Worm (Caenorhabditis elegans) whole organism, mixed stage, embryonic: ENCODE data around the gene cdk-1.

Experiments used
- M03D4.4 ChIP-seq: sonication (generic microtip); optimal IDR thresholded peaks from 2 replicates; lab custom pipeline; 2017; ENCODE audit warnings: mild to moderate bottlenecking, missing genetic modification characterization, missing compliant biosample characterization
- bed-3 ChIP-seq: fragments of 200-800 bp; sonication (Bioruptor generic); optimal IDR thresholded peaks from 3 replicates; lab custom pipeline; 2018; ENCODE audit warnings: mild to moderate bottlenecking, missing genetic modification characterization, moderate library complexity, missing compliant biosample characterization
- blmp-1 ChIP-seq: fragments of 150-350 bp; optimal IDR thresholded peaks from 2 replicates; lab custom pipeline; 2014; ENCODE audit warnings: missing biosample characterization, missing genetic modification characterization
- ceh-43 ChIP-seq: fragments of 200-800 bp; sonication (Bioruptor generic); optimal IDR thresholded peaks from 2 replicates; lab custom pipeline; 2018; ENCODE audit warnings: mild to moderate bottlenecking, missing genetic modification characterization, moderate library complexity, missing compliant biosample characterization
- ceh-83 ChIP-seq: fragments of 200-800 bp; sonication (Bioruptor generic); optimal IDR thresholded peaks from 2 replicates; lab custom pipeline; 2018; ENCODE audit warnings: mild to moderate bottlenecking, missing genetic modification characterization, missing compliant biosample characterization
- ces-1 ChIP-seq: fragments of 150-350 bp; optimal IDR thresholded peaks from 2 replicates; lab custom pipeline; 2014; ENCODE audit warnings: missing biosample characterization, missing genetic modification reagents, missing genetic modification characterization
- drap-1 ChIP-seq: fragments of 200-800 bp; sonication (Bioruptor generic); optimal IDR thresholded peaks from 3 replicates; lab custom pipeline; 2018; ENCODE audit warnings: mild to moderate bottlenecking, missing genetic modification characterization, missing compliant biosample characterization
- elt-1 ChIP-seq: sonication (generic microtip); optimal IDR thresholded peaks from 2 replicates; lab custom pipeline; 2017; ENCODE audit warnings: missing genetic modification characterization, mild to moderate bottlenecking, missing compliant biosample characterization, antibody characterized with exemption, moderate library complexity, borderline replicate concordance; ENCODE audit not compliant: insufficient read depth
- elt-3 ChIP-seq: fragments of 150-350 bp; optimal IDR thresholded peaks from 2 replicates; lab custom pipeline; 2014; ENCODE audit warnings: missing biosample characterization, missing genetic modification characterization
- ham-2 ChIP-seq: fragments of 200-800 bp; sonication (Bioruptor generic); optimal IDR thresholded peaks from 2 replicates; lab custom pipeline; 2018; ENCODE audit warnings: mild to moderate bottlenecking, missing genetic modification characterization, missing compliant biosample characterization
- hlh-1 ChIP-seq: fragments of 150-350 bp; optimal IDR thresholded peaks from 2 replicates; lab custom pipeline; 2014; ENCODE audit warnings: missing biosample characterization, missing genetic modification reagents, missing genetic modification characterization
- lin-13 ChIP-seq: fragments of 150-350 bp; optimal IDR thresholded peaks from 2 replicates; lab custom pipeline; 2014; ENCODE audit warnings: missing biosample characterization, missing genetic modification characterization
- lin-32 ChIP-seq: fragments of 200-800 bp; sonication (Bioruptor generic); optimal IDR thresholded peaks from 2 replicates; lab custom pipeline; 2018; ENCODE audit warnings: mild to moderate bottlenecking, missing genetic modification characterization, missing compliant biosample characterization
- mab-5 ChIP-seq: fragments of 150-350 bp; optimal IDR thresholded peaks from 2 replicates; lab custom pipeline; 2014; ENCODE audit warnings: missing biosample characterization, missing genetic modification characterization
- mep-1 ChIP-seq: fragments of 150-350 bp; optimal IDR thresholded peaks from 2 replicates; lab custom pipeline; 2017; ENCODE audit warnings: missing biosample characterization, missing genetic modification reagents, missing genetic modification characterization, inconsistent platforms
- mls-2 ChIP-seq: sonication (generic microtip); optimal IDR thresholded peaks from 2 replicates; lab custom pipeline; 2016; ENCODE audit warnings: mild to moderate bottlenecking, missing genetic modification characterization, moderate library complexity, missing compliant biosample characterization
- nhr-237 ChIP-seq: fragments of 150-350 bp; optimal IDR thresholded peaks from 2 replicates; lab custom pipeline; 2014; ENCODE audit warnings: missing biosample characterization, missing genetic modification characterization
- nhr-28 ChIP-seq: fragments of 150-350 bp; optimal IDR thresholded peaks from 2 replicates; lab custom pipeline; 2014; ENCODE audit warnings: missing biosample characterization, missing genetic modification characterization
- nhr-76 ChIP-seq: sonication (generic microtip); optimal IDR thresholded peaks from 2 replicates; lab custom pipeline; 2017; ENCODE audit warnings: missing biosample characterization, missing genetic modification characterization
- sem-2 ChIP-seq: fragments of 200-800 bp; sonication (Bioruptor generic); optimal IDR thresholded peaks from 2 replicates; lab custom pipeline; 2018; ENCODE audit warnings: mild to moderate bottlenecking, missing genetic modification characterization, missing compliant biosample characterization
- snpc-4 ChIP-seq: fragments of 150-350 bp; optimal IDR thresholded peaks from 2 replicates; lab custom pipeline; 2014; ENCODE audit warnings: missing biosample characterization, missing genetic modification characterization
- sptf-1 ChIP-seq: sonication (generic microtip); optimal IDR thresholded peaks from 2 replicates; lab custom pipeline; 2017; ENCODE audit warnings: mild to moderate bottlenecking, missing genetic modification characterization, moderate library complexity, missing compliant biosample characterization
- tbx-8 ChIP-seq: fragments of 200-800 bp; sonication (Bioruptor generic); optimal IDR thresholded peaks from 2 replicates; lab custom pipeline; 2018; ENCODE audit warnings: mild to moderate bottlenecking, missing genetic modification characterization, moderate library complexity, missing compliant biosample characterization
- unc-120 ChIP-seq: sonication (generic microtip); optimal IDR thresholded peaks from 2 replicates; lab custom pipeline; 2017; ENCODE audit warnings: missing genetic modification characterization, missing compliant biosample characterization; ENCODE audit not compliant: poor library complexity, severe bottlenecking
- unc-62 ChIP-seq: fragments of 150-350 bp; optimal IDR thresholded peaks from 2 replicates; lab custom pipeline; 2014; ENCODE audit warnings: missing biosample characterization, missing genetic modification reagents, missing genetic modification characterization
- zip-8 ChIP-seq: fragments of 150-350 bp; optimal IDR thresholded peaks from 2 replicates; lab custom pipeline; 2014; ENCODE audit warnings: missing biosample characterization, missing genetic modification characterization
- ztf-11 ChIP-seq: fragments of 150-350 bp; optimal IDR thresholded peaks from 2 replicates; lab custom pipeline; 2014; ENCODE audit warnings: missing biosample characterization, missing genetic modification characterization

The cdk-1 gene

DNA sequence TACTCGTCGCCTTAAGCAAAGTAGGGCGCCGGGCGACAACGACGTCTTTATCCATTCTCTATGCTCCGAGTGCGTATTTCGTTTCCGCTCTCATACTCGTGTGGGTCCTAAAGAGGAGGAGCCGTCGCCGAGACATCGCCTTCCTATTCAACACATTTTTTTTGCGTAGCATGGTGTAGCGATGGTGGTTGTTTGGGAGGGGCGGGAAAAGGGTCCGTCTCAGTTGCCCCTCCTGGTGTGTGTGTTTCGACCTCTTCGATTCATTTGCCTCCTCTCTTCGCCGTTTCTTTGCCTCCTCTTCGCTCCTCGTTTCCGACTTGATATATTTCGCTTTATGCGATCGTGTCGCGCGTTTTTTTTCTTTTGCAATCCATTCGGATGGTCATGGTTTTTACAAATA is 45.5 kb upstream of the cdk-1 start:
- TF ChIP-seq ceh-43 (GFP tag; lab: Kevin White, UChicago) = no peak
- peak; percentile 9 for TF ChIP-seq unc-120 (tag; lab: Kevin White, UChicago)
- TF ChIP-seq lin-32 (GFP tag; lab: Kevin White, UChicago) = no peak
- TF ChIP-seq bed-3 (GFP tag; lab: Kevin White, UChicago) = no peak

ce11 chrIII:9702665-9703252 is 44.5 kb upstream of the cdk-1 start:
- TF ChIP-seq unc-62 (no peak), bed-3 (GFP tag; lab: Kevin White, UChicago) (no peak), M03D4.4 (no peak), unc-120 (tag; lab: Kevin White, UChicago) (no peak), mab-5 (tag; lab: Kevin White, UChicago) (no peak), mep-1 (no peak), ztf-11 (tag; lab: Kevin White, UChicago) (no peak), mls-2 (tag; lab: Kevin White, UChicago) (no peak), tbx-8 (no peak), ces-1 (no peak), elt-3 (tag; lab: Kevin White, UChicago) (no peak), zip-8 (tag; lab: Kevin White, UChicago) (no peak), snpc-4 (tag; lab: Kevin White, UChicago) (no peak), drap-1 (GFP tag; lab: Kevin White, UChicago) (no peak), elt-1 (tag; lab: Kevin White, UChicago) (no peak), blmp-1 (tag; lab: Kevin White, UChicago) (no peak), hlh-1 (tag; lab: Kevin White, UChicago) (no peak), nhr-28 (tag; lab: Kevin White, UChicago) (no peak), nhr-76 (tag; lab: Kevin White, UChicago) (no peak), nhr-237 (no peak)
- TF ChIP-seq, all 35 proteins: peak for 0

- TF ChIP-seq sem-2 (GFP tag; lab: Kevin White, UChicago) (peak; percentile 27), unc-120 (tag; lab: Kevin White, UChicago) (peak; percentile 54), bed-3 (GFP tag; lab: Kevin White, UChicago) (no peak), hlh-1 (tag; lab: Kevin White, UChicago) (peak; percentile 54), nhr-28 (tag; lab: Kevin White, UChicago) (no peak), ztf-11 (tag; lab: Kevin White, UChicago) (no peak), blmp-1 (tag; lab: Kevin White, UChicago) (no peak), lin-13 (tag; lab: Kevin White, UChicago) (peak; percentile 36), sptf-1 (tag; lab: Kevin White, UChicago) (peak; percentile 31), drap-1 (GFP tag; lab: Kevin White, UChicago) (peak; percentile 9), ham-2 (GFP tag; lab: Kevin White, UChicago) (peak; percentile 10), zip-8 (tag; lab: Kevin White, UChicago) (peak; percentile 81), ces-1 (peak; percentile 80), M03D4.4 (peak; percentile 26)
Measured at ce11 chrIII:9703747-9704605, 43.3 kb upstream of the cdk-1 start.

DNA sequence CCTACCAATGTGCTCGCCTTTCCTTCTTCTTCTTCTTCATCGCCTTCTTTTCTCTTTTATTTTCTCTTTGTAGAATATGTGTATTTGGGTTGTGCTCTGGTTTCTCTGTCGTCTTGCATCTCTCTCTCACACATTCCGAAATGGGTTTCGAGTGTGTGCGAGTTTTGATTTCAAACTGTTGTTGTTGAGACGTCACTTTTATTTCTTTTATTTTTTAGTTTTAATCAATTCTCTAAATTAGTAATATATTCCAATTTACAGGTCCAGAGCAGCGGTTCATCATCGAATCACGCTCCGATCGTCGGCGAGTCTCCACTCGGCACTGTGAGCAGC is 42.7 kb upstream of the cdk-1 start:
- TF ChIP-seq tbx-8 (no peak), unc-120 (tag; lab: Kevin White, UChicago) (no peak), nhr-237 (no peak), ceh-43 (GFP tag; lab: Kevin White, UChicago) (no peak), bed-3 (GFP tag; lab: Kevin White, UChicago) (no peak), ztf-11 (tag; lab: Kevin White, UChicago) (no peak), elt-1 (tag; lab: Kevin White, UChicago) (no peak), ceh-83 (GFP tag; lab: Kevin White, UChicago) (no peak), hlh-1 (tag; lab: Kevin White, UChicago) (no peak)
